Fruit fly (Drosophila melanogaster): ENCODE measurements around the gene cDIP.

DNA sequence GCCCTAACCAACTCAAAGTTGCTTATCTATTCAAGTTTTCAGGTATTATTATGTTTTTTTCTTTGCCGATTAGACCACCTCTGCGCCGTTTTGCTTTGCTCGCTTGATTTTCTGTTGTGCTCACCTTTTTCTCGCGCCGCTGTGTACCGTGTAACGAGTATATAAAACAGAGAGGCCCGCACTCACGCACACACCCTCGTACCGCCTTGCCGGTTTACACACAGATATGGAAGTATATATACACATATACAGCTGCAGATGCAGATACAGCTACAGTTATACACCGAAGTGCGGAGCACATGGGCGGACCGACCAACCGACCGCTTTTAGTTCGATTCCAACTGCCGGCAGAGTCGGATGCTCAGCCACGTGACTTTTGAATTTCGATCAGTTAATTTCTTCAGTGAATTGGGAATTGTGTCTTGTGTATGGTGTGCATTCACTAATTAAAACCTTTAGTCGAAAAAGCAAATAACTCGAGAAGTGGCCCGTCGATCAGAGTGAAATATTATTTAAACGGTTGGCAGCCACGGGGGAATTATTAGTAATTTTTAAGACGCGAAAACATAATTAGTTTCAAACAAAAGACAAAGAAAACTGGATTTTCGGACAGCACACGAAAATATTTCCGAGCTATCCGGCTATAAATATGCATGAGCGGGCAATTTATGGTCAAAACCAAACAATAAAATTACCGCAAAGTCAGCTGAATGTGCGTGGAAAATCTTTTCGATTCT, 27.8 kb upstream of the cDIP start:
- TF ChIP-seq dm (GFP tag; optimal IDR thresholded peaks at IDR 0.05), result peak; percentile 80
- peak; percentile 4 for TF ChIP-seq Dp (GFP tag; optimal IDR thresholded peaks at IDR 0.05)
- no peak for TF ChIP-seq CG7372 (GFP tag; IDR thresholded peaks at IDR 0.05)
- no peak for TF ChIP-seq hbn (GFP tag; IDR thresholded peaks at IDR 0.05; ENCODE audit: partially characterized antibody)
- TF ChIP-seq CG11504 (tag; optimal IDR thresholded peaks at IDR 0.05), result no peak
- peak; percentile 17 for TF ChIP-seq CG17829 (tag; optimal IDR thresholded peaks at IDR 0.05)
- no peak for TF ChIP-seq repo (GFP tag; optimal IDR thresholded peaks at IDR 0.05)
- no peak for TF ChIP-seq pita (GFP tag; optimal IDR thresholded peaks at IDR 0.05)
- TF ChIP-seq psq (GFP tag; optimal IDR thresholded peaks at IDR 0.05), result peak; percentile 51

Data from whole organism, embryonic.